Fruit fly (Drosophila melanogaster) Kc167 (cell line): Measurements from ENCODE around the gene RfC4.

ENCODE experiments used
- Myc ChIP-seq: fragments of >200 bp; optimal IDR thresholded peaks from 2 replicates; lab custom pipeline; 2017; ENCODE audit warnings: missing external identifiers
- Sin3A ChIP-seq: fragments of >200 bp; optimal IDR thresholded peaks from 2 replicates; lab custom pipeline; 2018; ENCODE audit warnings: missing external identifiers
- h ChIP-seq: fragments of >200 bp; optimal IDR thresholded peaks from 3 replicates; lab custom pipeline; 2018; ENCODE audit warnings: missing external identifiers
- insv ChIP-seq: fragments of >200 bp; optimal IDR thresholded peaks from 3 replicates; lab custom pipeline; 2018; ENCODE audit warnings: missing external identifiers
- psq ChIP-seq: fragments of >200 bp; optimal IDR thresholded peaks from 2 replicates; lab custom pipeline; 2017; ENCODE audit warnings: missing external identifiers
- ttk ChIP-seq: sonication (Bioruptor generic); optimal IDR thresholded peaks from 2 replicates; lab custom pipeline; 2017; ENCODE audit warnings: missing external identifiers

The RfC4 gene

DNA sequence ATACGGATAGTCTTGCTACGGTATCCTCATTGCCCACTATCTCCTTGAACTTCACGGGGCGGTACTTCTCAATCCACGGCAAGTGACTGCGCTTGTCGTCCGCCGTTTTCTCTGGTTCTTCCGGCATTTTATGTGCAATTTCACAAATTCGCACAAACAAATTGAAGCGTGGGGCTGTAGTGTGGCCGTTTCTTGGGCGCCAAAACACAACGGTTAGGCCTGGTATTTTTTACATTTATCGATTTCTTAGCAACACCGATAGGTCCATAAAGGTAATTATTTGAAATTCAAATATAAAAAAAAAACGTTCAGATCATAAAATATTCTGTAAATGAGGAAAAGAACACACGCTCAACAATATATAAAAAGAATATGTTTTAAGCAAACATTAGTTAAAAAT is at the start of gene RfC4:
TSS of gene RfC4 (minus strand) at position 182 of the 400 bp plus-strand sequence.
- TF ChIP-seq ttk (no peak), Sin3A (no peak), psq (lab: Kevin White, UChicago) (no peak), h (lab: Kevin White, UChicago) (no peak), insv (lab: Kevin White, UChicago) (no peak), Myc (lab: Kevin White, UChicago) (no peak)

DNA sequence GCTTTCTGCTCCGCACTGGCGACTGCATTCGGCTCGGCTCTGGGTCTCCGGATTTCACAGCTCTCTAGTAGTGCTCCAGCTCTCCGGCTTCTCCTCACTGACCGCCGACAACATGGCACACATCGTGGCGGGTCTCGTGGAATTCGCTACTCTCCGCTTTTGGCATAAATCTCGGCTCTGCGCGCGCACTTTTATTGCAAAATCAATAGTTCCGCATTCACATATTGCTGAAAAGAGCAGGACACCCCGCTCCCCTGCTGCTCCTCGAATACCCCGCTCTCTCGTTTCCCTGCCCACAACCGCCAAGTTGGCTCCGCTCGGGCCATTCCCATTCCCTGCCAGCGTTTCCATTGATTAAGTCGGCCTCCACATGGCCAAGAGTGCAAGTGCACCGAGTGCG is 49.4 kb upstream of the RfC4 start:
- TF ChIP-seq Sin3A (no peak), ttk (no peak), Myc (lab: Kevin White, UChicago) (no peak), insv (lab: Kevin White, UChicago) (no peak), psq (lab: Kevin White, UChicago) (no peak), h (lab: Kevin White, UChicago) (no peak)

DNA sequence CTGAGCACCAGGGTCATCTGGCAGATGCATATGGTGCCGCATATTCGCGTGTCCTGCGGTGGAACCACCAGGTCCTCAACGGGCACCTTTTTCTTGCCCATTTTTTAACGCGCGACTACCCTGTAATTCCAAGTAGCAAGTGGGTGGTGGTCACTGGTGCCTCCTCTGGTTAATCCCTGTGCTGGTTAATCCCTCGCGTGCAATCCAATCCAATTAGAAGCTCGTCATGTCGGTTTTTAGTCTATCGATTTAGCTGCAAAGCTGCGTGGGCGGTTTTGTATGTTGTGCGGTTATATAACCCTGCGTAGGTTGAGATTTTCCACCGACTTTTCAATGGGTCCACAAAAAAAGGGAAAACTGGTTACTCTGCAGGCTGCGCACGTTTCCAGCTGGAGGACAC is 48.7 kb upstream of the RfC4 start, which contains the start of gene Teh3:
TSS of gene Teh3 (minus strand) at position 101 of the 400 bp plus-strand sequence.
- TF ChIP-seq Myc (lab: Kevin White, UChicago) (no peak), ttk (no peak), Sin3A (no peak), h (lab: Kevin White, UChicago) (no peak), psq (lab: Kevin White, UChicago) (no peak), insv (lab: Kevin White, UChicago) (no peak)

DNA sequence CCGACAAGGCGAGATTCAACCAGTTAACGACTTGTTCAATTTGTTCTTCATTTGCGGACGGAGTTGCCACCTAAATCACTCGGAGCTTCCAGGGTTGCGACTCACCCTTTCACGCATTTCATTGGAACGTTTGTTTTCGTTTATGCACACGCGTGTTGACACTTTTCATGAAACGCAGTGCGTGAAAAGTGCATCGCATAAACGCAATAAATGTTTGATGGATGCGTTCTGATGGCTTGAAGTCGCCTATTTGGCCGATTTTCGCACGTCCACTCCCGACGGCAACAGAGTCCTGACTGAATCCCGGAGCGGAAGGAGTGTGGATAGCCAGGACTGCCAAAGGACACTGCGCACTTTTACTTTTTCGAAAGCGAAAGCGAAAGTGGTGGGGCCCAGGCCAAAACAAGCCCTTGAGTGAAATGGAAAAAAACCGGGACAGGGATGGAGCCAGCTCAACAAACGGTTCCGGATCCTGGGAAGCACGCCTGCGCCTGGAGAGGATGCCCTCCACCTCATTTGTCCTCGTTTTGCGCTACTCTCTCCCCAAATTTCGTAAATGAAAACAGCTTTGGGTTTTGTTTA is 42.2 kb upstream of the RfC4 start, which contains the start of gene Teh4:
TSS of gene Teh4 (minus strand) at position 290 of the 582 bp plus-strand sequence.
- no peak for TF ChIP-seq psq (lab: Kevin White, UChicago)
- no peak for TF ChIP-seq Myc (lab: Kevin White, UChicago)
- no peak for TF ChIP-seq Sin3A
- TF ChIP-seq ttk = no peak
- no peak for TF ChIP-seq insv (lab: Kevin White, UChicago)
- no peak for TF ChIP-seq h (lab: Kevin White, UChicago)

DNA sequence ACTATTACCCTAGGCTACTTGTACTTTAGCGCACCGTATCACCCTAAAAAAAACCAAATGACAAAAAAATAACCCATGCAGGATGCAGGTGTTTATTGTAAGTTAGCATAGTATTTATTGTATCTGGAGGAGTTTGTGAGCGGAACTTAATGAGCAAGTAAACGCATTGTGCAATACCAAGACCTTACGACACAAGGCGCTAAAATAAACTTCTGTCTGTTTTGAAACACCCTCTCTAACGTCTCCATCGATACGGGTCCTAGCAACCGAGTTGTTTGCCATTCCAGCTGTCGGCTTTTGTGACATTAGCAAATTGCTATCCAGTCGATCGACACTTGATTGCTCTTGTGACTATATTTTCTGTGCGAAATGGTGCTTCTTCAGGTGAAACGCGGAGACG is 37.7 kb upstream of the RfC4 start, which contains the start of gene CG18675:
TSS of gene CG18675 (plus strand) at position 301 of the 400 bp plus-strand sequence.
- TF ChIP-seq Myc (lab: Kevin White, UChicago) (no peak), h (lab: Kevin White, UChicago) (no peak), ttk (no peak), Sin3A (no peak), psq (lab: Kevin White, UChicago) (no peak), insv (lab: Kevin White, UChicago) (no peak)

DNA sequence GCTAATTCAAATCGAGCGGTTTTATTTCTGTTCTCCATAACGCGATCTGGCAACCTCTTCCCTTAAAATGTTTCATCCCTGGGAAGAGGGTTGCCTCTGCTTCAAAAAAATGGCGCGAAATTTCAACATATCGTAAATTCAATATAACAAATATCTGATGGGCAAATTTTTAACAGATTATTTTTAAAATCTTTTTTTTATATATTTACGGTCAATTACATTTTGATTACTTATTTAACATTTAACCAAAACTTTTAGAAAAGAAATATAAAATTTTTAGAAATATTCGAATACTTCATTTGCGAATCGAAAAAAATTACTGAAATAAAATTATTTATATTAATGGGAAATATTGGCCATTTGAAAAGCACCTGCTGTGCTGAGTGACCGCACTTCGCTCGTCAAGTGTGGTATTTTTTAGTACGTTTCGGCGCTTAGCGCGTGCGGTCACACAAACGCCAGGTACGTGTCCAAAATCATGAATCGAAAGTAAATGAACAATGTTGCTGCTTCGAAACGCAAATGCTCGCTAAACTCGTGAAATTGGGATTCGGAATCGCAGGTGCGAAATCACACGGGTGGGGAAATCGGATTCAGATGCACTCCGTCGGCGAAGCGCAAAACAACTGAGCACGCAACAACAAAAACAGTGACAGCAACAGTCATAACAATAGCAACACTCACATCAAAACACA is 34.3 kb upstream of the RfC4 start, which contains the start of gene Ero1L:
TSS of gene Ero1L (plus strand) at position 448 of the 695 bp plus-strand sequence.
- no peak for TF ChIP-seq psq (lab: Kevin White, UChicago)
- TF ChIP-seq insv (lab: Kevin White, UChicago) = no peak
- no peak for TF ChIP-seq Sin3A
- TF ChIP-seq h (lab: Kevin White, UChicago) = no peak
- TF ChIP-seq Myc (lab: Kevin White, UChicago) = no peak
- no peak for TF ChIP-seq ttk

DNA sequence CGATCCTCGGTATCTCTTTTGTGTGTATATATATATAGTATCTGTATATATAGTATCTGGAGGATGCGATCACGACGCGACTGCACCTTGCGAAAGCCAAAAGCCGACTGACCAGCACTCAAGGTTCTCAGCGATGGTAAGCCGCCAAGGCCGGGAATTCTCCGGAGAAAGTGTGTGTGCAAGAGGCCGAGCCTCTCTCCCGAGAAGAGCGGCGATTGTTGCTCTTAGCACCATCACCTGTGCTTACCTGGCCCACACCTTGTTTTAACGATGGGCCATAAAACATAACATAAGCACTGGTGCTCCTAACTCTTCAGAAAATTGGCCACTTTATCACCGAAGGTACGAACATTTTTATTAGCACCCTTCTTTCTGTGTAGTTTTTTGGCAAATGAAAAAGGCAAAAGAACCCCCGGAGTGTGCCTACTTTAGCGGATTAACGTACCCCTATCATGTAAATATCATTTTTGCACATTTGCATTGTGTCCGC is 31.6 kb upstream of the RfC4 start, which contains the start of gene mas:
TSS of gene mas (minus strand) at position 112 of the 490 bp plus-strand sequence.
- TF ChIP-seq psq (lab: Kevin White, UChicago) (no peak), Myc (lab: Kevin White, UChicago) (no peak), insv (lab: Kevin White, UChicago) (no peak), ttk (no peak), Sin3A (no peak), h (lab: Kevin White, UChicago) (no peak)

DNA sequence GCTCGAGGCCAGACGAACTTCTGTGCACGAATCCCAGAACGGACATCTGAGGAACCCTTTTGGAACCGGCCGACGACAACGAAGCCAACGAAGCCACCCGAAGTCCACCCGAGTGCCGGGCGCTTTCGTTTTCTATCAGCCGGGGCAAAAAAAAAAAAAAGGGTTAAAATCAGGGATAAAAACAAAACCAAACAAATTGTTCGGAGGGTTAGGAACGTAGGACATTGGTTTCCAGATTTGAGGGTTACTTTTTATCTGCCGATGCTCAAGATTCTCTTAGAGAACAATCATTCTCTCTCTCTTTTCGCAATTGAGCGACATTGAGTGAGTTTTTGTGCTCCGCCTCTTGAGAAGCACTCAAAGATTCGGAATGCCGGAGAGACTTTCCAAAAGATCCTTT is 25.1 kb upstream of the RfC4 start, which contains the start of gene nab:
TSS of gene nab (minus strand) at position 7 of the 400 bp plus-strand sequence.
- no peak for TF ChIP-seq insv (lab: Kevin White, UChicago)
- no peak for TF ChIP-seq Myc (lab: Kevin White, UChicago)
- no peak for TF ChIP-seq h (lab: Kevin White, UChicago)
- no peak for TF ChIP-seq psq (lab: Kevin White, UChicago)
- no peak for TF ChIP-seq Sin3A
- TF ChIP-seq ttk = no peak

DNA sequence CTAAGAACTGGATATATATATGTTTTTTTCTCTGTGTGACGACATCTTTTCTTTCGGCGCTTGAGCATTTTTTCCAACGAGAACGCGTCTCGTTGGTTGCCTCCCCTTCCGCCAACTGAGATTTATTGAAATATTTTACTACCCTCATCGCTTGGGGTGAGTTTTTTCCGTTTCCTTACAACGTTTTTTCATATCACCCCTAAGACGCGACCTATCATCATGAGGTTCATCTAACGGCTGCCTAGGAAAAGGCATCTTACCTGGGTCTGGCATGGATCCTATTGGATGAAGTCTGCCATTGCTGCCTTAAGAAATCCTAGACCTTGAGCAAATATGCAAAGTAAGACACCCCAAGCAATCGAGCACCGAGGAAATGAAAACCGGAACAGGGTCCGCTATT is 23.4 kb upstream of the RfC4 start:
- TF ChIP-seq Sin3A (no peak), Myc (lab: Kevin White, UChicago) (no peak), psq (lab: Kevin White, UChicago) (no peak), insv (lab: Kevin White, UChicago) (no peak), h (lab: Kevin White, UChicago) (no peak)

DNA sequence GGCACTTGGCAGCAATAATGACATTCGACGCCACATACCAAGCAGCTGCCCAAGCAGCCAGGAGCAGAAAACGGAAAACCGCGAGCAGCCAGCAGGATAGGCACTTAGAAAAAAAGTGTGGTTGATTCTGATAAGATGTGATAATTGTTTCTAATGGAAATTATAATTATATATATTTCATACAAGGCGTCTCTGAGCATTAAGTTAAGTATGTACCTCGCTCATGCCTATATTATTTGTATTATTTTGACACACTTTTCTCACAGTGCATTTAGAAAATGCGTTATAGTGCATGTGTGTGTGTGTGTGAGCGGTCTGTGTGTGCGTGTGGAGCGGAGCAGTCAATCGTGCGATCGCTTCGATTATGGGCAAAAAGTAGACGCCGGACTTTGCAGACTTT is 22.5 kb upstream of the RfC4 start:
- TF ChIP-seq insv (lab: Kevin White, UChicago) (no peak), ttk (no peak), h (lab: Kevin White, UChicago) (no peak), Sin3A (no peak), psq (lab: Kevin White, UChicago) (no peak), Myc (lab: Kevin White, UChicago) (no peak)

DNA sequence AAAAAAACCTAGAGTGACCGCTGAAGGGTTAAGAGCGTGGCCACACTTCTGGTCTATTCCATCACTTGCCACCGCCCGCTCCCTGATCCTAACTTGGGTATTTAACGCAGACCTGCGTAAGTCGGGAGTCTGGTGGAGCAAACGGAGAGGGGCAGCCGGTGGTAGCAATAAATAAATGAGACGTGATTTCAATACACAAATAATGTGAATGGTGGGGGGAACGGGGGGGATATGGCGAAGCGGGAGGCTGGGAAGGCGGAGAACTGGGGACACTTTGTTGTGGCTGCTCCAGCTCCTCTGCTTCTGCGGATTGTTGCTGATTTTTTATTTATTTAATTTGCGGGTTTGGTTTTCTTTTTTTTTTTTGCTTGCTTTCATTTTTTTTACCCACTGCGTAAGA is 22.0 kb upstream of the RfC4 start:
- TF ChIP-seq psq (lab: Kevin White, UChicago) (no peak), h (lab: Kevin White, UChicago) (no peak), insv (lab: Kevin White, UChicago) (no peak), Sin3A (no peak), Myc (lab: Kevin White, UChicago) (no peak), ttk (no peak)
